Fruit fly (Drosophila melanogaster): ENCODE data around the gene CG14443.

dm6 chrX:6642593-6643257 is 9.0 kb downstream of the CG14443 start:
- TF ChIP-seq row (GFP tag; IDR thresholded peaks at IDR 0.05) (peak; percentile 43; the same call in 1 of the 3 replicates), CG4328 (GFP tag; optimal IDR thresholded peaks at IDR 0.05) (no peak)

Data from whole organism, embryonic.